Worm (Caenorhabditis elegans) whole organism, young adult: ENCODE measurements around the gene fbxa-84.

Experiments used
- B0019.2 ChIP-seq: fragments of 200-800 bp; sonication (Bioruptor generic); conservative IDR thresholded peaks from 2 replicates; pipeline ENCODE4 v1.3.6; 2022; ENCODE audit warnings: missing genetic modification reagents, missing genetic modification characterization, missing compliant biosample characterization
- F10E7.11 ChIP-seq: sonication (generic microtip); optimal IDR thresholded peaks from 2 replicates; lab custom pipeline; 2017; ENCODE audit warnings: mild to moderate bottlenecking, missing genetic modification characterization, moderate library complexity, missing compliant biosample characterization
- F22D6.2 ChIP-seq: sonication (generic microtip); optimal IDR thresholded peaks from 2 replicates; lab custom pipeline; 2016; ENCODE audit warnings: mild to moderate bottlenecking, missing genetic modification characterization, missing compliant biosample characterization
- F39B2.1 ChIP-seq: fragments of 200-800 bp; sonication (Bioruptor generic); IDR thresholded peaks from 2 replicates; pipeline ENCODE4 v1.3.6; 2022; ENCODE audit warnings: missing genetic modification reagents, missing genetic modification characterization, missing compliant biosample characterization
- F49E8.2 ChIP-seq: sonication (generic microtip); optimal IDR thresholded peaks from 3 replicates; lab custom pipeline; 2017; ENCODE audit warnings: missing genetic modification characterization, mild to moderate bottlenecking, missing compliant biosample characterization, antibody characterized with exemption, moderate library complexity; ENCODE audit not compliant: insufficient read depth
- F52B5.7 ChIP-seq: sonication (generic microtip); optimal IDR thresholded peaks from 2 replicates; lab custom pipeline; 2016; ENCODE audit warnings: mild to moderate bottlenecking, missing genetic modification characterization, missing compliant biosample characterization
- F55B11.4 ChIP-seq: sonication (generic microtip); optimal IDR thresholded peaks from 2 replicates; lab custom pipeline; 2016; ENCODE audit warnings: missing compliant biosample characterization, missing genetic modification characterization, borderline replicate concordance; ENCODE audit not compliant: insufficient read depth
- F57A8.1 ChIP-seq: fragments of 200-800 bp; sonication (Bioruptor generic); optimal IDR thresholded peaks from 2 replicates; lab custom pipeline; 2018; ENCODE audit warnings: mild to moderate bottlenecking, missing genetic modification characterization, moderate library complexity, missing compliant biosample characterization
- F57C9.4 ChIP-seq: sonication (generic microtip); optimal IDR thresholded peaks from 2 replicates; lab custom pipeline; 2017; ENCODE audit warnings: mild to moderate bottlenecking, missing genetic modification characterization, missing compliant biosample characterization
- K11D2.4 ChIP-seq: fragments of 200-800 bp; sonication (Bioruptor generic); IDR thresholded peaks from 2 replicates; pipeline ENCODE4 v1.3.6; 2022; ENCODE audit warnings: missing genetic modification reagents, missing genetic modification characterization, missing compliant biosample characterization
- Y53G8AR.9 ChIP-seq: fragments of 200-800 bp; sonication (Bioruptor generic); conservative IDR thresholded peaks from 2 replicates; pipeline ENCODE4 v1.3.6; 2022; ENCODE audit warnings: missing genetic modification reagents, missing genetic modification characterization, missing compliant biosample characterization
- Y67H2A.10 ChIP-seq: fragments of 200-800 bp; sonication (Bioruptor generic); conservative IDR thresholded peaks from 2 replicates; pipeline ENCODE4 v1.3.6; 2022; ENCODE audit warnings: missing genetic modification reagents, missing genetic modification characterization, missing compliant biosample characterization
- akir-1 ChIP-seq: fragments of 200-800 bp; sonication (Bioruptor generic); optimal IDR thresholded peaks from 2 replicates; lab custom pipeline; 2018; ENCODE audit warnings: mild to moderate bottlenecking, missing genetic modification characterization, moderate library complexity, missing compliant biosample characterization
- ama-1 ChIP-seq, 3 experiments: fragments of 150-350 bp in 1 of 3; sonication (generic microtip) in 2 of 3; optimal IDR thresholded peaks; 2 replicates each; lab custom pipeline; 2014 to 2018; ENCODE audit warnings: missing biosample characterization in 2 of 3, missing genetic modification characterization in 2 of 3, missing genetic modification reagents in 2 of 3
- bed-2 ChIP-seq: fragments of 200-800 bp; sonication (Bioruptor generic); IDR thresholded peaks from 2 replicates; pipeline ENCODE4 v1.3.6; 2022; ENCODE audit warnings: missing genetic modification reagents, missing genetic modification characterization, missing compliant biosample characterization
- ccch-3 ChIP-seq: fragments of 200-800 bp; sonication (Bioruptor generic); optimal IDR thresholded peaks from 2 replicates; lab custom pipeline; 2018; ENCODE audit warnings: mild to moderate bottlenecking, missing genetic modification characterization, missing compliant biosample characterization
- ceh-79 ChIP-seq: sonication (generic microtip); optimal IDR thresholded peaks from 2 replicates; lab custom pipeline; 2017; ENCODE audit warnings: mild to moderate bottlenecking, missing genetic modification characterization, missing compliant biosample characterization
- ceh-91 ChIP-seq: fragments of 200-800 bp; sonication (Bioruptor generic); IDR thresholded peaks from 2 replicates; pipeline ENCODE4 v1.3.6; 2022; ENCODE audit warnings: missing genetic modification reagents, missing genetic modification characterization, missing compliant biosample characterization
- die-1 ChIP-seq: sonication (generic microtip); optimal IDR thresholded peaks from 2 replicates; lab custom pipeline; 2016; ENCODE audit warnings: missing genotype, mild to moderate bottlenecking, missing genetic modification characterization, missing compliant biosample characterization
- dpl-1 ChIP-seq: fragments of 150-350 bp; optimal IDR thresholded peaks from 2 replicates; lab custom pipeline; 2014; ENCODE audit warnings: missing biosample characterization, missing genetic modification reagents, missing genetic modification characterization
- efl-1 ChIP-seq: fragments of 150-350 bp; optimal IDR thresholded peaks from 2 replicates; lab custom pipeline; 2014; ENCODE audit warnings: missing biosample characterization, missing genetic modification reagents, missing genetic modification characterization
- egrh-3 ChIP-seq: fragments of 200-800 bp; sonication (Bioruptor generic); IDR thresholded peaks from 2 replicates; pipeline ENCODE4 v1.3.6; 2022; ENCODE audit warnings: missing genetic modification reagents, missing genetic modification characterization, missing compliant biosample characterization
- gei-17 ChIP-seq: fragments of 200-800 bp; sonication (Bioruptor generic); optimal IDR thresholded peaks from 2 replicates; lab custom pipeline; 2018; ENCODE audit warnings: mild to moderate bottlenecking, missing genetic modification characterization, missing compliant biosample characterization
- him-1 ChIP-seq: sonication (generic microtip); optimal IDR thresholded peaks from 2 replicates; lab custom pipeline; 2016; ENCODE audit warnings: missing genotype, missing genetic modification reagents, missing genetic modification characterization, missing compliant biosample characterization
- hlh-12 ChIP-seq: sonication (generic microtip); optimal IDR thresholded peaks from 2 replicates; lab custom pipeline; 2016; ENCODE audit warnings: missing genetic modification characterization, missing compliant biosample characterization
- hlh-26 ChIP-seq: fragments of 200-800 bp; sonication (Bioruptor generic); conservative IDR thresholded peaks from 2 replicates; pipeline ENCODE4 v1.3.6; 2022; ENCODE audit warnings: missing genetic modification reagents, missing genetic modification characterization, missing compliant biosample characterization
- let-526 ChIP-seq: fragments of 200-800 bp; sonication (Bioruptor generic); IDR thresholded peaks from 2 replicates; pipeline ENCODE4 v1.3.6; 2022; ENCODE audit warnings: missing genetic modification reagents, missing genetic modification characterization, missing compliant biosample characterization
- lin-35 ChIP-seq, 3 experiments: fragments of 150-350 bp in 2 of 3; sonication (generic microtip) in 1 of 3; optimal IDR thresholded peaks; 2 replicates each; lab custom pipeline; 2014 to 2018; ENCODE audit warnings: missing biosample characterization in 3 of 3, missing genetic modification characterization in 3 of 3, missing genetic modification reagents in 3 of 3
- madf-3 ChIP-seq: fragments of 200-800 bp; sonication (Bioruptor generic); IDR thresholded peaks from 2 replicates; pipeline ENCODE4 v1.3.6; 2022; ENCODE audit warnings: missing genetic modification reagents, missing genetic modification characterization, missing compliant biosample characterization
- madf-8 ChIP-seq: fragments of 200-800 bp; sonication (Bioruptor generic); conservative IDR thresholded peaks from 2 replicates; pipeline ENCODE4 v1.3.6; 2022; ENCODE audit warnings: missing genetic modification reagents, missing genetic modification characterization, missing compliant biosample characterization
- mcd-1 ChIP-seq: fragments of 200-800 bp; sonication (Bioruptor generic); IDR thresholded peaks from 2 replicates; pipeline ENCODE4 v1.3.6; 2022; ENCODE audit warnings: missing genetic modification reagents, missing genetic modification characterization, missing compliant biosample characterization
- mes-4 ChIP-seq: sonication (generic microtip); optimal IDR thresholded peaks from 2 replicates; lab custom pipeline; 2016; ENCODE audit warnings: missing genotype, missing genetic modification characterization, missing compliant biosample characterization
- pbrm-1 ChIP-seq: fragments of 200-800 bp; sonication (Bioruptor generic); IDR thresholded peaks from 2 replicates; pipeline ENCODE4 v1.3.6; 2022; ENCODE audit warnings: missing genetic modification reagents, missing genetic modification characterization, missing compliant biosample characterization
- pha-4 ChIP-seq: fragments of 150-350 bp; sonication (generic microtip); optimal IDR thresholded peaks from 2 replicates; lab custom pipeline; 2014; ENCODE audit warnings: missing biosample characterization, missing genetic modification reagents, missing genetic modification characterization
- rcor-1 ChIP-seq: fragments of 200-800 bp; sonication (Bioruptor generic); IDR thresholded peaks from 2 replicates; pipeline ENCODE4 v1.3.6; 2022; ENCODE audit warnings: missing genetic modification reagents, missing genetic modification characterization, missing compliant biosample characterization
- rec-8 ChIP-seq, 2 experiments: sonication (generic microtip); optimal IDR thresholded peaks; 2 replicates each; lab custom pipeline; 2016; ENCODE audit warnings: mild to moderate bottlenecking in 2 of 2, missing genetic modification characterization in 2 of 2, missing genetic modification reagents in 2 of 2, missing genotype in 2 of 2, missing biosample characterization in 1 of 2, missing compliant biosample characterization in 1 of 2, moderate library complexity in 1 of 2
- rpc-1 ChIP-seq, 2 experiments: fragments of 150-350 bp in 1 of 2; sonication (generic microtip) in 1 of 2; optimal IDR thresholded peaks; 2 replicates each; lab custom pipeline; 2014 to 2018; ENCODE audit warnings: missing biosample characterization in 1 of 2, missing genetic modification characterization in 1 of 2, missing genetic modification reagents in 1 of 2, missing genotype in 1 of 2
- sdz-38 ChIP-seq: sonication (generic microtip); optimal IDR thresholded peaks from 2 replicates; lab custom pipeline; 2016; ENCODE audit warnings: missing genotype, missing genetic modification characterization, missing compliant biosample characterization
- snpc-1.1 ChIP-seq: sonication (generic microtip); optimal IDR thresholded peaks from 2 replicates; lab custom pipeline; 2017; ENCODE audit warnings: missing genetic modification characterization, mild to moderate bottlenecking, missing compliant biosample characterization, antibody characterized with exemption, moderate library complexity, missing genotype, missing genetic modification reagents; ENCODE audit not compliant: insufficient read depth
- snpc-3.4 ChIP-seq: sonication (generic microtip); optimal IDR thresholded peaks from 2 replicates; lab custom pipeline; 2017; ENCODE audit warnings: missing genetic modification characterization, mild to moderate bottlenecking, missing compliant biosample characterization, antibody characterized with exemption, moderate library complexity, missing genotype, missing genetic modification reagents
- somi-1 ChIP-seq: fragments of 200-800 bp; sonication (Bioruptor generic); optimal IDR thresholded peaks from 2 replicates; lab custom pipeline; 2018; ENCODE audit warnings: mild to moderate bottlenecking, missing genetic modification characterization, missing compliant biosample characterization
- xnd-1 ChIP-seq: sonication (generic microtip); optimal IDR thresholded peaks from 2 replicates; lab custom pipeline; 2016; ENCODE audit warnings: missing genotype, missing genetic modification reagents, missing genetic modification characterization, missing compliant biosample characterization
- zim-3 ChIP-seq: sonication (generic microtip); optimal IDR thresholded peaks from 2 replicates; lab custom pipeline; 2017; ENCODE audit warnings: mild to moderate bottlenecking, missing genetic modification characterization, moderate library complexity, missing compliant biosample characterization
- ztf-22 ChIP-seq: fragments of 200-800 bp; sonication (Bioruptor generic); optimal IDR thresholded peaks from 2 replicates; lab custom pipeline; 2018; ENCODE audit warnings: mild to moderate bottlenecking, missing genetic modification characterization, moderate library complexity, missing compliant biosample characterization
- ztf-28 ChIP-seq: fragments of 200-800 bp; sonication (Bioruptor generic); IDR thresholded peaks from 2 replicates; pipeline ENCODE4 v1.3.6; 2022; ENCODE audit warnings: missing genetic modification reagents, missing genetic modification characterization, missing compliant biosample characterization

fbxa-84 gene

ce11 chrV:15187083-15188057 lies 5.1 kb downstream of the fbxa-84 start, which contains the start of the genes cyn-7 and bath-36 (continued):
- TF ChIP-seq F22D6.2 (tag; lab: Kevin White, UChicago) (no peak), ztf-28 (GFP tag; lab: Robert Waterston, UW) (no peak), xnd-1 (tag; lab: Kevin White, UChicago) (peak; percentile 65), egrh-3 (no peak), madf-3 (GFP tag; lab: Robert Waterston, UW) (0 out of 2 replicates have a peak, but pooled peaks have one; percentile 63), F39B2.1 (GFP tag; lab: Robert Waterston, UW) (no peak), sdz-38 (tag; lab: Kevin White, UChicago) (no peak), ama-1 (optimal IDR thresholded peaks at IDR 0.05; lab: Kevin White, UChicago) (no peak), ama-1 (GFP tag; optimal IDR thresholded peaks at IDR 0.05; lab: Kevin White, UChicago) (no peak), F57C9.4 (tag; lab: Kevin White, UChicago) (no peak), B0019.2 (GFP tag; lab: Robert Waterston, UW) (0 out of 2 replicates have a peak, but pooled peaks have one; percentile 25), F55B11.4 (no peak), bed-2 (GFP tag; lab: Robert Waterston, UW) (no peak), mes-4 (tag; lab: Kevin White, UChicago) (no peak), hlh-26 (no peak), ceh-91 (GFP tag; lab: Robert Waterston, UW) (peak; percentile 66), rpc-1 (optimal IDR thresholded peaks at IDR 0.05; lab: Kevin White, UChicago) (peak; percentile 28), rpc-1 (tag; optimal IDR thresholded peaks at IDR 0.05; lab: Kevin White, UChicago) (no peak), F57A8.1 (GFP tag; lab: Kevin White, UChicago) (no peak), Y67H2A.10 (GFP tag; lab: Robert Waterston, UW) (0 out of 2 replicates have a peak, but pooled peaks have one; percentile 29), F52B5.7 (tag; lab: Kevin White, UChicago) (no peak), efl-1 (GFP tag; lab: Kevin White, UChicago) (peak; percentile 73), akir-1 (GFP tag; lab: Kevin White, UChicago) (no peak), let-526 (GFP tag; lab: Robert Waterston, UW) (no peak), gei-17 (peak; percentile 59), F49E8.2 (tag; lab: Kevin White, UChicago) (peak; percentile 15), hlh-12 (tag; lab: Kevin White, UChicago) (no peak), dpl-1 (GFP tag; lab: Kevin White, UChicago) (peak; percentile 52), him-1 (tag; lab: Kevin White, UChicago) (no peak), snpc-3.4 (tag; lab: Kevin White, UChicago) (peak; percentile 76), ztf-22 (GFP tag; lab: Kevin White, UChicago) (peak; percentile 9), lin-35 (GFP tag; optimal IDR thresholded peaks at IDR 0.05; lab: Kevin White, UChicago) (peak in 1 of 3 experiments; percentile 66), madf-8 (GFP tag; lab: Robert Waterston, UW) (peak; percentile 67), F10E7.11 (no peak), rec-8 (tag; optimal IDR thresholded peaks at IDR 0.05; lab: Kevin White, UChicago) (no peak), ccch-3 (no peak), somi-1 (GFP tag; lab: Kevin White, UChicago) (no peak), pbrm-1 (peak; percentile 81), rcor-1 (GFP tag; lab: Robert Waterston, UW) (peak; percentile 58), pha-4 (peak; percentile 36), die-1 (tag; lab: Kevin White, UChicago) (no peak), mcd-1 (GFP tag; lab: Robert Waterston, UW) (peak; percentile 91), zim-3 (no peak), ceh-79 (tag; lab: Kevin White, UChicago) (no peak), snpc-1.1 (tag; lab: Kevin White, UChicago) (no peak), K11D2.4 (GFP tag; lab: Robert Waterston, UW) (peak; percentile 71; the same call in 1 of the 2 replicates), Y53G8AR.9 (GFP tag; lab: Robert Waterston, UW) (0 out of 2 replicates have a peak, but pooled peaks have one; percentile 7)
